Worm (Caenorhabditis elegans) whole organism, L4 larva: ENCODE data around the gene T04C4.3.
A peak's percentile ranks its signal among the peaks of the same experiment; 100 is the strongest.

Experiments
- F37D6.2 ChIP-seq: sonication (generic microtip); optimal IDR thresholded peaks from 2 replicates; lab custom pipeline; 2016; ENCODE audit warnings: mild to moderate bottlenecking, missing genetic modification characterization, missing compliant biosample characterization
- F49E8.2 ChIP-seq: sonication (generic microtip); optimal IDR thresholded peaks from 2 replicates; lab custom pipeline; 2016; ENCODE audit warnings: missing compliant biosample characterization, mild to moderate bottlenecking, missing genetic modification characterization, borderline replicate concordance
- T26A8.4 ChIP-seq: fragments of 200-800 bp; sonication (Bioruptor generic); IDR thresholded peaks from 2 replicates; pipeline ENCODE4 v1.3.6; 2022; ENCODE audit warnings: missing genetic modification characterization, missing compliant biosample characterization
- Y48G9A.11 ChIP-seq: fragments of 200-800 bp; sonication (Bioruptor generic); IDR thresholded peaks from 2 replicates; pipeline ENCODE4 v1.3.6; 2022; ENCODE audit warnings: missing genetic modification reagents, missing genetic modification characterization, missing compliant biosample characterization
- Y75B8A.6 ChIP-seq: fragments of 200-800 bp; sonication (Bioruptor generic); IDR thresholded peaks from 2 replicates; pipeline ENCODE4 v1.3.6; 2022; ENCODE audit warnings: missing genetic modification reagents, missing genetic modification characterization, missing compliant biosample characterization
- aha-1 ChIP-seq: fragments of 150-350 bp; peaks from one replicate; lab custom pipeline; 2014; ENCODE audit warnings: missing biosample characterization, missing genetic modification characterization
- ama-1 ChIP-seq: fragments of 150-350 bp; optimal IDR thresholded peaks from 2 replicates; lab custom pipeline; 2014; ENCODE audit warnings: inconsistent platforms, mixed read lengths
- arid-1 ChIP-seq: fragments of 200-800 bp; sonication (Bioruptor generic); conservative IDR thresholded peaks from 2 replicates; pipeline ENCODE4 v1.3.6; 2022; ENCODE audit warnings: missing genetic modification reagents, missing genetic modification characterization, missing compliant biosample characterization
- ceh-20 ChIP-seq: fragments of 200-800 bp; sonication (Bioruptor generic); IDR thresholded peaks from 2 replicates; pipeline ENCODE4 v1.3.6; 2022; ENCODE audit warnings: missing genetic modification reagents, missing genetic modification characterization, missing compliant biosample characterization
- ceh-44 ChIP-seq: fragments of 200-800 bp; sonication (Bioruptor generic); IDR thresholded peaks from 2 replicates; pipeline ENCODE4 v1.3.6; 2022; ENCODE audit warnings: missing genetic modification reagents, missing genetic modification characterization, missing compliant biosample characterization
- daf-16 ChIP-seq, 3 experiments: sonication (generic microtip); optimal IDR thresholded peaks; 2 replicates each; lab custom pipeline; 2016 to 2017; ENCODE audit warnings: missing genetic modification characterization in 3 of 3, missing genetic modification reagents in 3 of 3, mild to moderate bottlenecking in 2 of 3, missing compliant biosample characterization in 2 of 3, missing biosample characterization in 1 of 3, moderate library complexity in 1 of 3
- dmd-6 ChIP-seq: fragments of 200-800 bp; sonication (Bioruptor generic); IDR thresholded peaks from 2 replicates; pipeline ENCODE4 v1.3.6; 2022; ENCODE audit warnings: missing genetic modification reagents, missing genetic modification characterization, missing compliant biosample characterization
- dpl-1 ChIP-seq: fragments of 150-350 bp; optimal IDR thresholded peaks from 2 replicates; lab custom pipeline; 2014; ENCODE audit warnings: missing biosample characterization, missing genetic modification reagents, missing genetic modification characterization
- duxl-1 ChIP-seq: sonication (generic microtip); optimal IDR thresholded peaks from 2 replicates; lab custom pipeline; 2016; ENCODE audit warnings: mild to moderate bottlenecking, missing genetic modification characterization, moderate library complexity, missing compliant biosample characterization; ENCODE audit not compliant: poor library complexity
- fkh-10 ChIP-seq: fragments of 150-350 bp; optimal IDR thresholded peaks from 2 replicates; lab custom pipeline; 2014; ENCODE audit warnings: missing biosample characterization, missing genetic modification reagents, missing genetic modification characterization
- gei-8 ChIP-seq: fragments of 200-800 bp; sonication (Bioruptor generic); optimal IDR thresholded peaks from 2 replicates; lab custom pipeline; 2018; ENCODE audit warnings: mild to moderate bottlenecking, missing genetic modification characterization, missing compliant biosample characterization
- hif-1 ChIP-seq, 2 experiments: sonication (generic microtip); optimal IDR thresholded peaks; 2 replicates each; lab custom pipeline; 2016 to 2017; ENCODE audit warnings: missing compliant biosample characterization in 2 of 2, missing genetic modification characterization in 2 of 2, missing genetic modification reagents in 2 of 2, missing genotype in 2 of 2, mild to moderate bottlenecking in 1 of 2
- hlh-30 ChIP-seq: sonication (generic microtip); optimal IDR thresholded peaks from 2 replicates; lab custom pipeline; 2017; ENCODE audit warnings: antibody characterized with exemption, mild to moderate bottlenecking, missing genetic modification characterization, missing compliant biosample characterization; ENCODE audit not compliant: insufficient read depth
- jun-1 ChIP-seq: fragments of 150-350 bp; optimal IDR thresholded peaks from 2 replicates; lab custom pipeline; 2014; ENCODE audit warnings: missing biosample characterization, missing genetic modification reagents, missing genetic modification characterization
- lim-7 ChIP-seq: fragments of 200-800 bp; sonication (Bioruptor generic); IDR thresholded peaks from 2 replicates; pipeline ENCODE4 v1.3.6; 2022; ENCODE audit warnings: missing genetic modification characterization, missing compliant biosample characterization
- lin-29 ChIP-seq: fragments of 200-800 bp; sonication (Bioruptor generic); IDR thresholded peaks from 2 replicates; pipeline ENCODE4 v1.3.6; 2022; ENCODE audit warnings: missing genetic modification reagents, missing genetic modification characterization, missing compliant biosample characterization
- lin-38 ChIP-seq: fragments of 200-800 bp; sonication (Bioruptor generic); IDR thresholded peaks from 2 replicates; pipeline ENCODE4 v1.3.6; 2022; ENCODE audit warnings: missing genetic modification reagents, missing genetic modification characterization, missing compliant biosample characterization
- lsy-2 ChIP-seq, 2 experiments: fragments of 150-350 bp in 1 of 2; sonication (generic microtip) in 1 of 2; optimal IDR thresholded peaks; 2 replicates each; lab custom pipeline; 2014 to 2017; ENCODE audit warnings: missing biosample characterization in 2 of 2, missing genetic modification characterization in 2 of 2
- mdl-1 ChIP-seq, 2 experiments: fragments of 150-350 bp in 1 of 2; sonication (generic microtip) in 1 of 2; optimal IDR thresholded peaks; 2 replicates each; lab custom pipeline; 2014 to 2017; ENCODE audit warnings: missing biosample characterization in 2 of 2, missing genetic modification characterization in 2 of 2
- mdt-29 ChIP-seq: fragments of 200-800 bp; sonication (Bioruptor generic); IDR thresholded peaks from 2 replicates; pipeline ENCODE4 v1.3.6; 2022; ENCODE audit warnings: missing genetic modification reagents, missing genetic modification characterization, missing compliant biosample characterization
- mep-1 ChIP-seq: fragments of 150-350 bp; sonication (generic microtip); optimal IDR thresholded peaks from 3 replicates; lab custom pipeline; 2014; ENCODE audit warnings: missing biosample characterization, missing genetic modification characterization
- mes-2 ChIP-seq: sonication (generic microtip); optimal IDR thresholded peaks from 2 replicates; lab custom pipeline; 2016; ENCODE audit warnings: missing genotype, mild to moderate bottlenecking, missing genetic modification characterization, missing compliant biosample characterization; ENCODE audit not compliant: poor library complexity, severe bottlenecking
- nhr-102 ChIP-seq: sonication (generic microtip); optimal IDR thresholded peaks from 2 replicates; lab custom pipeline; 2016; ENCODE audit warnings: mild to moderate bottlenecking, missing genetic modification characterization, moderate library complexity, missing compliant biosample characterization
- nhr-11 ChIP-seq: fragments of 150-350 bp; optimal IDR thresholded peaks from 2 replicates; lab custom pipeline; 2014; ENCODE audit warnings: missing biosample characterization, missing genetic modification characterization
- nhr-28 ChIP-seq: fragments of 150-350 bp; optimal IDR thresholded peaks from 2 replicates; lab custom pipeline; 2014; ENCODE audit warnings: missing biosample characterization, missing genetic modification characterization
- nhr-42 ChIP-seq: fragments of 200-800 bp; sonication (Bioruptor generic); IDR thresholded peaks from 2 replicates; pipeline ENCODE4 v1.3.6; 2022; ENCODE audit warnings: missing genetic modification characterization, missing compliant biosample characterization
- nhr-48 ChIP-seq: sonication (generic microtip); optimal IDR thresholded peaks from 2 replicates; lab custom pipeline; 2016; ENCODE audit warnings: mild to moderate bottlenecking, missing genetic modification characterization, missing compliant biosample characterization
- nhr-6 ChIP-seq: fragments of 150-350 bp; optimal IDR thresholded peaks from 2 replicates; lab custom pipeline; 2014; ENCODE audit warnings: missing biosample characterization, missing genetic modification characterization
- pha-4 ChIP-seq, 2 experiments: fragments of 150-350 bp in 1 of 2; fragments of 200-800 bp in 1 of 2; sonication (Bioruptor generic) in 1 of 2; IDR thresholded peaks in 1 of 2; optimal IDR thresholded peaks in 1 of 2; 2 replicates each; pipeline versions ENCODE4 v1.3.6 to Lab custom; 2014 to 2022; ENCODE audit warnings: missing genetic modification characterization in 2 of 2, missing genetic modification reagents in 2 of 2, missing biosample characterization in 1 of 2, missing compliant biosample characterization in 1 of 2
- php-3 ChIP-seq: fragments of 200-800 bp; sonication (Bioruptor generic); IDR thresholded peaks from 2 replicates; pipeline ENCODE4 v1.3.6; 2022; ENCODE audit warnings: missing genetic modification reagents, missing genetic modification characterization, missing compliant biosample characterization
- rbr-2 ChIP-seq: sonication (generic microtip); optimal IDR thresholded peaks from 2 replicates; lab custom pipeline; 2016; ENCODE audit warnings: missing genotype, missing genetic modification characterization, missing compliant biosample characterization
- set-16 ChIP-seq: fragments of 200-800 bp; sonication (Bioruptor generic); IDR thresholded peaks from 2 replicates; pipeline ENCODE4 v1.3.6; 2022; ENCODE audit warnings: missing genetic modification reagents, missing genetic modification characterization, missing compliant biosample characterization
- spr-1 ChIP-seq: sonication (generic microtip); optimal IDR thresholded peaks from 2 replicates; lab custom pipeline; 2016; ENCODE audit warnings: mild to moderate bottlenecking, missing genetic modification characterization, missing compliant biosample characterization
- tra-1 ChIP-seq: fragments of 200-800 bp; sonication (Bioruptor generic); IDR thresholded peaks from 2 replicates; pipeline ENCODE4 v1.3.6; 2022; ENCODE audit warnings: missing genetic modification reagents, missing genetic modification characterization, missing compliant biosample characterization
- unc-130 ChIP-seq: sonication (generic microtip); optimal IDR thresholded peaks from 2 replicates; lab custom pipeline; 2016; ENCODE audit warnings: missing genetic modification reagents, missing genetic modification characterization, missing compliant biosample characterization
- unc-39 ChIP-seq: sonication (generic microtip); optimal IDR thresholded peaks from 2 replicates; lab custom pipeline; 2017; ENCODE audit warnings: missing biosample characterization, missing genetic modification characterization
- unc-62 ChIP-seq, 3 experiments: fragments of 150-350 bp in 1 of 3; sonication (generic microtip); optimal IDR thresholded peaks in 2 of 3; peaks in 1 of 3; 1 replicate in 1 of 3; 2 replicates in 2 of 3; lab custom pipeline; 2014 to 2017; ENCODE audit warnings: missing biosample characterization in 3 of 3, missing genetic modification characterization in 3 of 3, missing genetic modification reagents in 3 of 3, missing genotype in 1 of 3
- vab-7 ChIP-seq: fragments of 200-800 bp; sonication (Bioruptor generic); IDR thresholded peaks from 2 replicates; pipeline ENCODE4 v1.3.6; 2022; ENCODE audit warnings: missing genetic modification reagents, missing genetic modification characterization, missing compliant biosample characterization
- zfp-2 ChIP-seq: sonication (generic microtip); optimal IDR thresholded peaks from 2 replicates; lab custom pipeline; 2016; ENCODE audit warnings: mild to moderate bottlenecking, missing genetic modification characterization, missing compliant biosample characterization
- zfp-3 ChIP-seq: fragments of 200-800 bp; sonication (Bioruptor generic); conservative IDR thresholded peaks from 2 replicates; pipeline ENCODE4 v1.3.6; 2022; ENCODE audit warnings: missing genetic modification reagents, missing genetic modification characterization, missing compliant biosample characterization
- zip-11 ChIP-seq: fragments of 200-800 bp; sonication (Bioruptor generic); IDR thresholded peaks from 2 replicates; pipeline ENCODE4 v1.3.6; 2022; ENCODE audit warnings: missing genetic modification characterization, missing compliant biosample characterization
- ztf-11 ChIP-seq: fragments of 150-350 bp; optimal IDR thresholded peaks from 2 replicates; lab custom pipeline; 2014; ENCODE audit warnings: missing biosample characterization, missing genetic modification characterization
- ztf-7 ChIP-seq: fragments of 150-350 bp; optimal IDR thresholded peaks from 2 replicates; lab custom pipeline; 2014; ENCODE audit warnings: missing biosample characterization, missing genetic modification characterization

T04C4.3 gene

DNA sequence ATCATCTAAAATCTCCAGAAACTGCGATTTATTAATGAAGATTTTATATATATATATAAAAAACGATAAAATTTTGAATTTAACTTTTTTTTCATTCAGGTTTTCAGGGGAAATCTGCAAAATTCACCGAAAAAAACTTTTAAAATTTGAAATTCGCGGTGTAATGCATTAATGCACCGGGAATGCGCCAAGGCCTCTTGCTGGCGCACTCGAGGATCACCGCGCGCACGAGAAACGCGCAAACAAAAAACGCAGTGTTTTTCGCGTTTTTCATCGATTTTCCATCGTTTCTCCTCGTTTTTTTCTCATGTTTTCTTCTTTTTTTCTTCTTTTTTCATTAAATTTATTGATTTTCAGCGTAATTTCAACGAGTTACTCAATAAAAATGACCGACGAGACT, 39.1 kb downstream of the T04C4.3 start, which contains the start of gene hrpu-2:
Gene hrpu-2 (plus strand): TSS at position 352 of the 400 bp plus-strand sequence.
- peak; percentile 79 for TF ChIP-seq rbr-2 (tag; lab: Kevin White, UChicago)
- peak; percentile 83 for TF ChIP-seq zfp-3 (GFP tag; lab: Robert Waterston, UW)
- peak in 1 of 2 experiments; percentile 10 for TF ChIP-seq mdl-1 (tag; optimal IDR thresholded peaks at IDR 0.05; lab: Kevin White, UChicago)
- peak; percentile 82 for TF ChIP-seq dmd-6 (GFP tag; lab: Robert Waterston, UW)
- TF ChIP-seq T26A8.4 (GFP tag; lab: Robert Waterston, UW) = peak; percentile 79
- TF ChIP-seq vab-7 (GFP tag; lab: Robert Waterston, UW) = peak; percentile 49; the same call in 1 of the 2 replicates
- TF ChIP-seq unc-130 (GFP tag; lab: Kevin White, UChicago) = peak; percentile 23
- peak; percentile 31 for TF ChIP-seq duxl-1 (tag; lab: Kevin White, UChicago)
- TF ChIP-seq Y75B8A.6 (GFP tag; lab: Robert Waterston, UW) = no peak
- TF ChIP-seq fkh-10 (GFP tag; lab: Kevin White, UChicago) = peak; percentile 41
- TF ChIP-seq ztf-7 (tag; lab: Kevin White, UChicago) = peak; percentile 55
- TF ChIP-seq pha-4 (GFP tag; IDR thresholded peaks at IDR 0.05; lab: Robert Waterston, UW) = peak; percentile 67; the same call in 1 of the 2 replicates
- no peak for TF ChIP-seq pha-4 (tag; optimal IDR thresholded peaks at IDR 0.05; lab: Kevin White, UChicago)
- no peak for TF ChIP-seq lim-7 (GFP tag; lab: Robert Waterston, UW)
- peak; percentile 49 for TF ChIP-seq nhr-48 (tag; lab: Kevin White, UChicago)
- peak in 1 of 2 experiments; percentile 33 for TF ChIP-seq daf-16 (GFP tag; optimal IDR thresholded peaks at IDR 0.05; lab: Kevin White, UChicago)
- peak; percentile 29 for TF ChIP-seq daf-16 (tag; optimal IDR thresholded peaks at IDR 0.05; lab: Kevin White, UChicago)
- peak; percentile 87 for TF ChIP-seq lin-38 (GFP tag; lab: Robert Waterston, UW)
- TF ChIP-seq jun-1 (tag; lab: Kevin White, UChicago) = peak; percentile 58
- TF ChIP-seq mes-2 (tag; lab: Kevin White, UChicago) = peak; percentile 92
- peak; percentile 73 for TF ChIP-seq F37D6.2 (tag; lab: Kevin White, UChicago)
- no peak for TF ChIP-seq gei-8 (GFP tag; lab: Kevin White, UChicago)
- peak; percentile 98 for TF ChIP-seq dpl-1
- peak; percentile 83 for TF ChIP-seq mep-1 (tag; lab: Kevin White, UChicago)
- no peak for TF ChIP-seq ztf-11 (tag; lab: Kevin White, UChicago)
- no peak for TF ChIP-seq zfp-2
- TF ChIP-seq set-16 (GFP tag; lab: Robert Waterston, UW) = 0 out of 2 replicates have a peak, but pooled peaks have one; percentile 10
- TF ChIP-seq aha-1 (tag; lab: Kevin White, UChicago) = no peak
- peak; percentile 49 for TF ChIP-seq nhr-28
- peak; percentile 73 for TF ChIP-seq hlh-30
- peak in 1 of 2 experiments; percentile 63 for TF ChIP-seq hif-1 (tag; optimal IDR thresholded peaks at IDR 0.05; lab: Kevin White, UChicago)
- no peak for TF ChIP-seq ceh-44
- TF ChIP-seq lin-29 (GFP tag; lab: Robert Waterston, UW) = 0 out of 2 replicates have a peak, but pooled peaks have one; percentile 18
- no peak for TF ChIP-seq unc-62 (GFP tag; optimal IDR thresholded peaks at IDR 0.05 in 1 of 2; lab: Kevin White, UChicago)
- no peak for TF ChIP-seq unc-62 (tag; optimal IDR thresholded peaks at IDR 0.05; lab: Kevin White, UChicago)
- TF ChIP-seq arid-1 = peak; percentile 52; the same call in 1 of the 2 replicates
- no peak for TF ChIP-seq zip-11 (GFP tag; lab: Robert Waterston, UW)
- TF ChIP-seq ceh-20 (GFP tag; lab: Robert Waterston, UW) = peak; percentile 64; the same call in 1 of the 2 replicates
- peak; percentile 62 for TF ChIP-seq php-3 (GFP tag; lab: Robert Waterston, UW)
- peak; percentile 25 to 90 for TF ChIP-seq lsy-2 (tag; optimal IDR thresholded peaks at IDR 0.05; lab: Kevin White, UChicago)
- TF ChIP-seq F49E8.2 (tag; lab: Kevin White, UChicago) = peak; percentile 49
- TF ChIP-seq ama-1 (lab: Kevin White, UChicago) = no peak
- TF ChIP-seq unc-39 (tag; lab: Kevin White, UChicago) = no peak
- no peak for TF ChIP-seq mdt-29 (GFP tag; lab: Robert Waterston, UW)
- peak; percentile 65 for TF ChIP-seq spr-1 (tag; lab: Kevin White, UChicago)
- TF ChIP-seq nhr-42 (GFP tag; lab: Robert Waterston, UW) = peak; percentile 56; the same call in 1 of the 2 replicates
- TF ChIP-seq nhr-102 (tag; lab: Kevin White, UChicago) = peak; percentile 85
- TF ChIP-seq nhr-6 (tag; lab: Kevin White, UChicago) = peak; percentile 11
- TF ChIP-seq tra-1 (GFP tag; lab: Robert Waterston, UW) = peak; percentile 78; the same call in 1 of the 2 replicates
- TF ChIP-seq Y48G9A.11 (GFP tag; lab: Robert Waterston, UW) = peak; percentile 42; the same call in 1 of the 2 replicates
- peak; percentile 38 for TF ChIP-seq nhr-11 (tag; lab: Kevin White, UChicago)
